Fruit fly (Drosophila melanogaster): ENCODE measurements around the gene Klp3A.

Klp3A gene

DNA sequence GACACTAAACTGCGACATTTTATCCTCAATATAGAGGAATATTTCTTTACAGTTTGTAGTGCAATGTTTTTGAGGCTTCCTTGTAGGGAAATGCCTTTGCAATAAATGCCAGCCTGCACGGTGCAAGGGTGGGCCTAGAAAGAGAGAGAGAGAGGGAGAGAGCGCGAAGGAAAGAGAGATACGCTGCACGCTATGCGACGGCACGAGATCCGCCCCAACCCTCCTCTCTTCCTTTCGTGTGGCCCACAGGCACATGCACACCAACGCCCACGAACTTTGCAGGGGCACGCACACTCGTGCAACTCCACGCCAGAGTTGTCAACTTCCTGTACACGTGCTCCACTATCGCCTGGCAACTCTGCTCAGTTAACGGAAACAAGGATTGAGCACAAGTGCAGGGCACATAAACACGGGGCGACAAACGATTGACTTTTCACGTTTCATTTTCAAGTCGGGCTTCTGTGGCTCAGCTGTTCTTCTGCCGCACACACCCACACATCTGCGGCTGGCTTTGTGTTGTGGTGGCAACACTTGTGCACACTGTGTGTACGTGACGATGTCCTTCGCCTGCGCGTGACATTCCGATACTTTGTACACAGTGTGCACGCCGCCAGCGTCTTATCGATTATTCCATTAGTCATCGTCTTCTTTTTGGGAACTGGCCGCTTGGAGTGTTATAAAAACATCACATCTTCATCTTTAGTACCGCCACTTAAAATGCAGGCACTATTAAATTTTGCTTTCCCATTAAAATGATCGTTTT is 32.3 kb upstream of the Klp3A start (continued):
- no peak for TF ChIP-seq da (GFP tag; optimal IDR thresholded peaks at IDR 0.05)
- TF ChIP-seq CG2199 (GFP tag; IDR thresholded peaks at IDR 0.05), result no peak
- TF ChIP-seq klu (GFP tag; IDR thresholded peaks at IDR 0.05), result no peak
- peak; percentile 51 for TF ChIP-seq nerfin-1 (tag; optimal IDR thresholded peaks at IDR 0.05)
- no peak for TF ChIP-seq Ets97D (GFP tag; optimal IDR thresholded peaks at IDR 0.05)
- TF ChIP-seq Drgx (GFP tag; IDR thresholded peaks at IDR 0.05), result no peak
- no peak for TF ChIP-seq Atf-2 (GFP tag; optimal IDR thresholded peaks at IDR 0.05)
- no peak for TF ChIP-seq ac (GFP tag; optimal IDR thresholded peaks at IDR 0.05)
- no peak for TF ChIP-seq crc (GFP tag; optimal IDR thresholded peaks at IDR 0.05)
- no peak for TF ChIP-seq CG10267 (tag; optimal IDR thresholded peaks at IDR 0.05)
- no peak for TF ChIP-seq jumu (GFP tag; optimal IDR thresholded peaks at IDR 0.05)
- TF ChIP-seq H15 (GFP tag; IDR thresholded peaks at IDR 0.05), result no peak
- TF ChIP-seq gro (GFP tag; optimal IDR thresholded peaks at IDR 0.05), result no peak
- TF ChIP-seq chm (GFP tag; IDR thresholded peaks at IDR 0.05), result no peak
- TF ChIP-seq CG13296 (GFP tag; optimal IDR thresholded peaks at IDR 0.05), result no peak
- TF ChIP-seq CG1233 (GFP tag; optimal IDR thresholded peaks at IDR 0.05), result no peak
- TF ChIP-seq fru (optimal IDR thresholded peaks at IDR 0.05), result no peak
- TF ChIP-seq CG43689 (GFP tag; IDR thresholded peaks at IDR 0.05), result no peak
- no peak for TF ChIP-seq Hmx (GFP tag; optimal IDR thresholded peaks at IDR 0.05)
- TF ChIP-seq CG12659 (GFP tag; optimal IDR thresholded peaks at IDR 0.05), result no peak
- no peak for TF ChIP-seq CG17912 (GFP tag; optimal IDR thresholded peaks at IDR 0.05)
- no peak for TF ChIP-seq CG4820 (GFP tag; optimal IDR thresholded peaks at IDR 0.05)
- TF ChIP-seq CG10274 (GFP tag; optimal IDR thresholded peaks at IDR 0.05), result no peak
- no peak for TF ChIP-seq lov (optimal IDR thresholded peaks at IDR 0.05)
- TF ChIP-seq lov (GFP tag; IDR thresholded peaks at IDR 0.05), result no peak
- TF ChIP-seq sna (GFP tag; IDR thresholded peaks at IDR 0.05; ENCODE audit: partially characterized antibody), result no peak
- no peak for TF ChIP-seq CG2875 (GFP tag; optimal IDR thresholded peaks at IDR 0.05)
- TF ChIP-seq kah (GFP tag; optimal IDR thresholded peaks at IDR 0.05), result no peak
- no peak for TF ChIP-seq CG17802 (tag; optimal IDR thresholded peaks at IDR 0.05)
- TF ChIP-seq z (GFP tag; IDR thresholded peaks at IDR 0.05), result no peak
- TF ChIP-seq ash1 (GFP tag; optimal IDR thresholded peaks at IDR 0.05), result no peak
- no peak for TF ChIP-seq CrebB (tag; optimal IDR thresholded peaks at IDR 0.05)
- no peak for TF ChIP-seq HLH54F (GFP tag; optimal IDR thresholded peaks at IDR 0.05)
- no peak for TF ChIP-seq wek (GFP tag; optimal IDR thresholded peaks at IDR 0.05)
- no peak for TF ChIP-seq Optix (GFP tag; IDR thresholded peaks at IDR 0.05)
- TF ChIP-seq Oaz (GFP tag; IDR thresholded peaks at IDR 0.05), result no peak
- TF ChIP-seq Pdp1 (GFP tag; optimal IDR thresholded peaks at IDR 0.05), result no peak
- TF ChIP-seq org-1 (GFP tag; optimal IDR thresholded peaks at IDR 0.05), result no peak
- TF ChIP-seq bigmax (GFP tag; optimal IDR thresholded peaks at IDR 0.05), result no peak
- no peak for TF ChIP-seq CG9876 (GFP tag; optimal IDR thresholded peaks at IDR 0.05)
- TF ChIP-seq CG13894 (tag; optimal IDR thresholded peaks at IDR 0.05), result no peak
- TF ChIP-seq Bteb2 (GFP tag; optimal IDR thresholded peaks at IDR 0.05), result no peak
- TF ChIP-seq CG1832 (GFP tag; optimal IDR thresholded peaks at IDR 0.05), result peak; percentile 55
- TF ChIP-seq CG2889 (GFP tag; IDR thresholded peaks at IDR 0.05), result no peak
- TF ChIP-seq CG7745 (tag; optimal IDR thresholded peaks at IDR 0.05), result no peak
- no peak for TF ChIP-seq CG10366 (GFP tag; IDR thresholded peaks at IDR 0.05)
- TF ChIP-seq CG13424 (tag; optimal IDR thresholded peaks at IDR 0.05), result no peak
- TF ChIP-seq CG2678 (tag; optimal IDR thresholded peaks at IDR 0.05), result no peak
- no peak for TF ChIP-seq trh (GFP tag; optimal IDR thresholded peaks at IDR 0.05)
- peak; percentile 69 for TF ChIP-seq crol (GFP tag; IDR thresholded peaks at IDR 0.05)
- TF ChIP-seq CG7786 (GFP tag; optimal IDR thresholded peaks at IDR 0.05), result no peak

All from whole organism, embryonic.